Worm (Caenorhabditis elegans): ENCODE data around the gene gsy-1.

Gene gsy-1

ce11 chrII:12823437-12823836 is 54.5 kb downstream of the gsy-1 start, which contains the start of gene Y46G5A.36:
Gene Y46G5A.36, plus strand, starts transcription at chrII:12823679.
- peak; percentile 59 for TF ChIP-seq fos-1 (tag; optimal IDR thresholded peaks at IDR 0.05)
- peak; percentile 21 for TF ChIP-seq sma-9 (GFP tag; optimal IDR thresholded peaks at IDR 0.05)
- TF ChIP-seq sma-9 (tag; optimal IDR thresholded peaks at IDR 0.05) = no peak
- peak; percentile 8 for TF ChIP-seq crh-2 (tag; optimal IDR thresholded peaks at IDR 0.05)
- TF ChIP-seq dmd-4 (tag; optimal IDR thresholded peaks at IDR 0.05) = no peak

ce11 chrII:12819979-12820378 is 57.9 kb downstream of the gsy-1 start:
- peak; percentile 80 for TF ChIP-seq blmp-1 (tag; optimal IDR thresholded peaks at IDR 0.05; ENCODE audit: insufficient read depth)
- TF ChIP-seq ceh-16 (tag; optimal IDR thresholded peaks at IDR 0.05) = no peak

- no peak for TF ChIP-seq zag-1 (tag; optimal IDR thresholded peaks at IDR 0.05)
- TF ChIP-seq mdl-1 (tag; optimal IDR thresholded peaks at IDR 0.05) = no peak
- TF ChIP-seq ztf-1 (GFP tag; conservative IDR thresholded peaks at IDR 0.05) = no peak
- TF ChIP-seq fos-1 (tag; optimal IDR thresholded peaks at IDR 0.05) = no peak
- TF ChIP-seq nhr-77 (tag; optimal IDR thresholded peaks at IDR 0.05) = no peak
- no peak for TF ChIP-seq ceh-16 (tag; optimal IDR thresholded peaks at IDR 0.05)
- TF ChIP-seq sma-9 (GFP tag; optimal IDR thresholded peaks at IDR 0.05) = no peak
- no peak for TF ChIP-seq sma-9 (tag; optimal IDR thresholded peaks at IDR 0.05)
- TF ChIP-seq blmp-1 (tag; optimal IDR thresholded peaks at IDR 0.05; ENCODE audit: insufficient read depth) = no peak
- no peak for TF ChIP-seq egl-27 (tag; optimal IDR thresholded peaks at IDR 0.05)
- TF ChIP-seq mab-5 (tag; optimal IDR thresholded peaks at IDR 0.05) = no peak
- TF ChIP-seq ZK546.5 (tag; optimal IDR thresholded peaks at IDR 0.05) = no peak
- no peak for TF ChIP-seq peb-1 (tag; optimal IDR thresholded peaks at IDR 0.05)
- no peak for TF ChIP-seq lin-11 (tag; optimal IDR thresholded peaks at IDR 0.05)
- TF ChIP-seq unc-55 (GFP tag; optimal IDR thresholded peaks at IDR 0.05) = no peak
- TF ChIP-seq aly-2 (tag; optimal IDR thresholded peaks at IDR 0.05) = no peak
- no peak for TF ChIP-seq F13H6.1 (tag; optimal IDR thresholded peaks at IDR 0.05)
- TF ChIP-seq unc-62 (GFP tag; optimal IDR thresholded peaks at IDR 0.05) = no peak
These were observed 59.4 kb downstream of the gsy-1 start, which contains the start of gene Y46G5A.22 for ce11 chrII:12818488-12818887. Gene Y46G5A.22, minus strand, starts transcription at chrII:12818588.
